Worm (Caenorhabditis elegans): ENCODE data around the gene F08G12.1.

The F08G12.1 gene

ce11 chrX:11339375-11339924, 33.8 kb upstream of the F08G12.1 start, which contains the start of gene aco-1 (continued):
- peak; percentile 11 for TF ChIP-seq hlh-30 (tag; optimal IDR thresholded peaks at IDR 0.05; ENCODE audit: insufficient read depth)
- TF ChIP-seq pqm-1 (tag; optimal IDR thresholded peaks at IDR 0.05) = peak; percentile 16
- no peak for TF ChIP-seq lin-13 (GFP tag; optimal IDR thresholded peaks at IDR 0.05)
- no peak for TF ChIP-seq zfp-3 (GFP tag; conservative IDR thresholded peaks at IDR 0.05)
- TF ChIP-seq Y5F2A.4 (GFP tag; optimal IDR thresholded peaks at IDR 0.05) = no peak
- peak; percentile 99 for TF ChIP-seq nhr-28 (tag; optimal IDR thresholded peaks at IDR 0.05)
- TF ChIP-seq dve-1 (tag; optimal IDR thresholded peaks at IDR 0.05; ENCODE audit: insufficient read depth) = peak; percentile 60
- TF ChIP-seq ztf-11 (tag; optimal IDR thresholded peaks at IDR 0.05) = no peak
- TF ChIP-seq ztf-7 (tag; optimal IDR thresholded peaks at IDR 0.05) = no peak
- no peak for TF ChIP-seq F10B5.3 (tag; optimal IDR thresholded peaks at IDR 0.05)
- TF ChIP-seq duxl-1 (tag; optimal IDR thresholded peaks at IDR 0.05; ENCODE audit: poor library complexity) = no peak
- no peak for TF ChIP-seq spr-1 (tag; optimal IDR thresholded peaks at IDR 0.05)
- no peak for TF ChIP-seq D1046.2 (GFP tag; IDR thresholded peaks at IDR 0.05)
- peak in 1 of 2 experiments; percentile 68 for TF ChIP-seq unc-62 (GFP tag; optimal IDR thresholded peaks at IDR 0.05 in 1 of 2)
- no peak for TF ChIP-seq unc-62 (tag; optimal IDR thresholded peaks at IDR 0.05)
- TF ChIP-seq ZK546.5 (tag; optimal IDR thresholded peaks at IDR 0.05) = no peak
- TF ChIP-seq egl-43 (GFP tag; IDR thresholded peaks at IDR 0.05) = no peak
- no peak for TF ChIP-seq daf-8 (GFP tag; IDR thresholded peaks at IDR 0.05)
- no peak for TF ChIP-seq lin-29 (GFP tag; IDR thresholded peaks at IDR 0.05)
- TF ChIP-seq mdt-29 (GFP tag; IDR thresholded peaks at IDR 0.05) = no peak
- peak; percentile 39 for TF ChIP-seq nhr-10 (tag; optimal IDR thresholded peaks at IDR 0.05)
- no peak for TF ChIP-seq egl-27 (tag; optimal IDR thresholded peaks at IDR 0.05)
- no peak for TF ChIP-seq R02D3.7 (tag; optimal IDR thresholded peaks at IDR 0.05)
- no peak for TF ChIP-seq zag-1 (tag; optimal IDR thresholded peaks at IDR 0.05)
- TF ChIP-seq ceh-82 (tag; optimal IDR thresholded peaks at IDR 0.05) = no peak
- no peak for TF ChIP-seq T26A8.4 (GFP tag; IDR thresholded peaks at IDR 0.05)
- no peak for TF ChIP-seq unc-130 (GFP tag; optimal IDR thresholded peaks at IDR 0.05)
- TF ChIP-seq php-3 (GFP tag; IDR thresholded peaks at IDR 0.05) = 0 out of 2 replicates have a peak, but pooled peaks have one; percentile 5
- no peak for TF ChIP-seq sdz-12 (GFP tag; optimal IDR thresholded peaks at IDR 0.05)
- TF ChIP-seq madf-9 (GFP tag; conservative IDR thresholded peaks at IDR 0.05) = no peak
- 0 out of 2 replicates have a peak, but pooled peaks have one; percentile 19 for TF ChIP-seq nhr-42 (GFP tag; IDR thresholded peaks at IDR 0.05)
- TF ChIP-seq nhr-41 (GFP tag; IDR thresholded peaks at IDR 0.05) = no peak
- peak in 1 of 2 experiments; percentile 13 for TF ChIP-seq mdl-1 (tag; optimal IDR thresholded peaks at IDR 0.05)
- TF ChIP-seq lsy-2 (tag; optimal IDR thresholded peaks at IDR 0.05) = no peak
- peak; percentile 77 for TF ChIP-seq hlh-11 (tag; optimal IDR thresholded peaks at IDR 0.05)
- TF ChIP-seq ceh-62 (tag; optimal IDR thresholded peaks at IDR 0.05) = no peak
- TF ChIP-seq ces-1 (GFP tag; optimal IDR thresholded peaks at IDR 0.05) = no peak
- TF ChIP-seq saeg-2 (GFP tag; IDR thresholded peaks at IDR 0.05) = no peak
- no peak for TF ChIP-seq ZK337.2 (GFP tag; IDR thresholded peaks at IDR 0.05)

ce11 chrX:11337783-11338182, 32.1 kb upstream of the F08G12.1 start, which contains the start of gene gcy-9:
TSS of gene gcy-9 (minus strand) at chrX:11337883.
- TF ChIP-seq madf-9 (GFP tag; conservative IDR thresholded peaks at IDR 0.05) = no peak
- no peak for TF ChIP-seq nhr-77 (tag; optimal IDR thresholded peaks at IDR 0.05)
- no peak for TF ChIP-seq dmd-6 (GFP tag; IDR thresholded peaks at IDR 0.05)
- no peak for TF ChIP-seq zip-2 (tag; optimal IDR thresholded peaks at IDR 0.05)
- no peak for TF ChIP-seq cey-2 (tag; optimal IDR thresholded peaks at IDR 0.05; ENCODE audit: borderline replicate concordance, insufficient read depth)
- no peak for TF ChIP-seq mes-2 (tag; optimal IDR thresholded peaks at IDR 0.05; ENCODE audit: poor library complexity, severe bottlenecking)
- no peak for TF ChIP-seq snpc-1.2 (GFP tag; IDR thresholded peaks at IDR 0.05)
- no peak for TF ChIP-seq ces-1 (GFP tag; optimal IDR thresholded peaks at IDR 0.05)
- TF ChIP-seq pqm-1 (tag; optimal IDR thresholded peaks at IDR 0.05) = no peak
- TF ChIP-seq ama-1 (optimal IDR thresholded peaks at IDR 0.05) = no peak

Measured in whole organism, L4 larva.